Worm (Caenorhabditis elegans) whole organism, L1 larva: ENCODE results near the gene gst-33.

Experiments
- F16B12.6 ChIP-seq: fragments of 150-350 bp; optimal IDR thresholded peaks from 2 replicates; lab custom pipeline; 2014; ENCODE audit warnings: missing biosample characterization, missing genetic modification characterization
- alr-1 ChIP-seq: fragments of 200-800 bp; sonication (Bioruptor generic); optimal IDR thresholded peaks from 2 replicates; lab custom pipeline; 2018; ENCODE audit warnings: borderline replicate concordance, mild to moderate bottlenecking, missing genetic modification characterization, missing compliant biosample characterization
- aly-2 ChIP-seq: fragments of 150-350 bp; optimal IDR thresholded peaks from 2 replicates; lab custom pipeline; 2014; ENCODE audit warnings: missing biosample characterization, missing genetic modification characterization
- ceh-63 ChIP-seq: fragments of 200-800 bp; sonication (Bioruptor generic); optimal IDR thresholded peaks from 2 replicates; lab custom pipeline; 2018; ENCODE audit warnings: mild to moderate bottlenecking, missing genetic modification characterization, missing compliant biosample characterization
- ceh-88 ChIP-seq: fragments of 200-800 bp; sonication (Bioruptor generic); IDR thresholded peaks from 2 replicates; pipeline ENCODE4 v1.3.6; 2022; ENCODE audit warnings: missing genetic modification characterization, missing compliant biosample characterization
- ces-1 ChIP-seq: fragments of 150-350 bp; optimal IDR thresholded peaks from 2 replicates; lab custom pipeline; 2014; ENCODE audit warnings: missing biosample characterization, missing genetic modification reagents, missing genetic modification characterization
- dpl-1 ChIP-seq, 3 experiments: fragments of 150-350 bp in 2 of 3; sonication (generic microtip) in 1 of 3; optimal IDR thresholded peaks; 2 replicates each; lab custom pipeline; 2014 to 2017; ENCODE audit warnings: missing biosample characterization in 3 of 3, missing genetic modification characterization in 3 of 3, missing genetic modification reagents in 3 of 3
- efl-1 ChIP-seq, 4 experiments: fragments of 150-350 bp; optimal IDR thresholded peaks in 3 of 4; peaks in 1 of 4; 1 replicate in 1 of 4; 2 replicates in 3 of 4; lab custom pipeline; 2014; ENCODE audit warnings: missing biosample characterization in 2 of 4, missing genetic modification characterization in 2 of 4, missing genetic modification reagents in 2 of 4
- egl-13 ChIP-seq: sonication (generic microtip); optimal IDR thresholded peaks from 2 replicates; lab custom pipeline; 2016; ENCODE audit warnings: missing genotype, missing genetic modification reagents, missing genetic modification characterization, missing compliant biosample characterization
- egl-27 ChIP-seq, 2 experiments: fragments of 150-350 bp in 1 of 2; sonication (generic microtip); optimal IDR thresholded peaks; 3 replicates each; lab custom pipeline; 2017 to 2018; ENCODE audit warnings: missing biosample characterization in 2 of 2, missing genetic modification characterization in 2 of 2, missing genetic modification reagents in 2 of 2
- elt-2 ChIP-seq: sonication (generic microtip); optimal IDR thresholded peaks from 2 replicates; lab custom pipeline; 2016; ENCODE audit warnings: missing genetic modification characterization, mild to moderate bottlenecking, inconsistent platforms, missing compliant biosample characterization, missing genetic modification reagents
- ets-5 ChIP-seq: fragments of 200-800 bp; sonication (Bioruptor generic); IDR thresholded peaks from 2 replicates; pipeline ENCODE4 v1.3.6; 2022; ENCODE audit warnings: missing genetic modification characterization, missing compliant biosample characterization
- fkh-4 ChIP-seq: sonication (generic microtip); optimal IDR thresholded peaks from 2 replicates; lab custom pipeline; 2016; ENCODE audit warnings: missing compliant biosample characterization, missing genetic modification characterization, borderline replicate concordance
- fos-1 ChIP-seq: fragments of 150-350 bp; optimal IDR thresholded peaks from 2 replicates; lab custom pipeline; 2014; ENCODE audit warnings: missing biosample characterization, missing genetic modification characterization
- grh-1 ChIP-seq: fragments of 200-800 bp; sonication (Bioruptor generic); IDR thresholded peaks from 2 replicates; pipeline ENCODE4 v1.3.6; 2022; ENCODE audit warnings: missing genetic modification reagents, missing genetic modification characterization, missing compliant biosample characterization
- irx-1 ChIP-seq: sonication (generic microtip); optimal IDR thresholded peaks from 2 replicates; lab custom pipeline; 2016; ENCODE audit warnings: missing genetic modification characterization, missing compliant biosample characterization
- isw-1 ChIP-seq: fragments of 200-800 bp; sonication (Bioruptor generic); IDR thresholded peaks from 2 replicates; pipeline ENCODE4 v1.3.6; 2022; ENCODE audit warnings: missing genetic modification characterization, missing compliant biosample characterization
- lin-13 ChIP-seq: fragments of 150-350 bp; optimal IDR thresholded peaks from 2 replicates; lab custom pipeline; 2014; ENCODE audit warnings: missing biosample characterization, missing genetic modification reagents, missing genetic modification characterization
- lin-14 ChIP-seq: fragments of 200-800 bp; sonication (Bioruptor generic); optimal IDR thresholded peaks from 2 replicates; lab custom pipeline; 2018; ENCODE audit warnings: mild to moderate bottlenecking, missing genetic modification characterization, moderate library complexity, missing compliant biosample characterization
- lin-35 ChIP-seq, 2 experiments: fragments of 150-350 bp; optimal IDR thresholded peaks; 2 replicates each; lab custom pipeline; 2014; ENCODE audit warnings: missing biosample characterization in 2 of 2, missing genetic modification characterization in 2 of 2, missing genetic modification reagents in 2 of 2
- lin-39 ChIP-seq: fragments of 150-350 bp; optimal IDR thresholded peaks from 2 replicates; lab custom pipeline; 2014; ENCODE audit warnings: missing biosample characterization, missing genetic modification reagents, missing genetic modification characterization
- lir-3 ChIP-seq: sonication (generic microtip); optimal IDR thresholded peaks from 2 replicates; lab custom pipeline; 2016; ENCODE audit warnings: mild to moderate bottlenecking, missing genetic modification characterization, moderate library complexity, missing compliant biosample characterization; ENCODE audit not compliant: poor library complexity
- mep-1 ChIP-seq: fragments of 150-350 bp; optimal IDR thresholded peaks from 2 replicates; lab custom pipeline; 2014; ENCODE audit warnings: missing biosample characterization, missing genetic modification characterization
- nhr-11 ChIP-seq: fragments of 150-350 bp; optimal IDR thresholded peaks from 2 replicates; lab custom pipeline; 2014; ENCODE audit warnings: missing biosample characterization, missing genetic modification characterization
- nhr-20 ChIP-seq: sonication (generic microtip); optimal IDR thresholded peaks from 2 replicates; lab custom pipeline; 2016; ENCODE audit warnings: mild to moderate bottlenecking, missing genetic modification characterization, missing compliant biosample characterization
- nhr-237 ChIP-seq: fragments of 150-350 bp; optimal IDR thresholded peaks from 2 replicates; lab custom pipeline; 2014; ENCODE audit warnings: missing biosample characterization, missing genetic modification characterization
- nhr-71 ChIP-seq: sonication (generic microtip); optimal IDR thresholded peaks from 2 replicates; lab custom pipeline; 2016; ENCODE audit warnings: mild to moderate bottlenecking, missing genetic modification characterization, moderate library complexity, missing compliant biosample characterization
- nhr-76 ChIP-seq: sonication (generic microtip); optimal IDR thresholded peaks from 2 replicates; lab custom pipeline; 2017; ENCODE audit warnings: missing biosample characterization, missing genetic modification characterization
- nhr-85 ChIP-seq: sonication (generic microtip); peaks from one replicate; lab custom pipeline; 2016; ENCODE audit warnings: missing genetic modification characterization, inconsistent platforms, missing compliant biosample characterization
- nhr-90 ChIP-seq: sonication (generic microtip); optimal IDR thresholded peaks from 2 replicates; lab custom pipeline; 2016; ENCODE audit warnings: mild to moderate bottlenecking, missing genetic modification characterization, missing compliant biosample characterization; ENCODE audit not compliant: poor library complexity
- rnt-1 ChIP-seq: sonication (generic microtip); optimal IDR thresholded peaks from 2 replicates; lab custom pipeline; 2016; ENCODE audit warnings: mild to moderate bottlenecking, missing genetic modification characterization, moderate library complexity, missing compliant biosample characterization
- snu-23 ChIP-seq: sonication (generic microtip); optimal IDR thresholded peaks from 2 replicates; lab custom pipeline; 2016; ENCODE audit warnings: missing genetic modification characterization, missing compliant biosample characterization
- sox-4 ChIP-seq: sonication (generic microtip); optimal IDR thresholded peaks from 2 replicates; lab custom pipeline; 2016; ENCODE audit warnings: missing genetic modification characterization, missing compliant biosample characterization
- sptf-1 ChIP-seq: fragments of 150-350 bp; optimal IDR thresholded peaks from 2 replicates; lab custom pipeline; 2014; ENCODE audit warnings: missing biosample characterization, missing genetic modification characterization
- sup-37 ChIP-seq: fragments of 200-800 bp; sonication (Bioruptor generic); optimal IDR thresholded peaks from 2 replicates; lab custom pipeline; 2018; ENCODE audit warnings: mild to moderate bottlenecking, missing genetic modification characterization, missing compliant biosample characterization
- tbx-2 ChIP-seq: sonication (generic microtip); optimal IDR thresholded peaks from 2 replicates; lab custom pipeline; 2016; ENCODE audit warnings: missing genetic modification characterization, missing compliant biosample characterization
- tlp-1 ChIP-seq: fragments of 150-350 bp; optimal IDR thresholded peaks from 2 replicates; lab custom pipeline; 2014; ENCODE audit warnings: missing biosample characterization, missing genetic modification characterization
- unc-130 ChIP-seq: fragments of 150-350 bp; optimal IDR thresholded peaks from 2 replicates; lab custom pipeline; 2017; ENCODE audit warnings: missing biosample characterization, missing genetic modification characterization, inconsistent platforms
- unc-86 ChIP-seq: sonication (generic microtip); optimal IDR thresholded peaks from 2 replicates; lab custom pipeline; 2016; ENCODE audit warnings: missing genetic modification characterization, missing compliant biosample characterization
- vab-15 ChIP-seq: sonication (generic microtip); optimal IDR thresholded peaks from 2 replicates; lab custom pipeline; 2017; ENCODE audit warnings: missing genotype, mild to moderate bottlenecking, missing genetic modification characterization, missing compliant biosample characterization
- xbp-1 ChIP-seq: sonication (generic microtip); optimal IDR thresholded peaks from 2 replicates; lab custom pipeline; 2016; ENCODE audit warnings: missing genetic modification characterization, missing compliant biosample characterization
- zag-1 ChIP-seq: fragments of 150-350 bp; optimal IDR thresholded peaks from 2 replicates; lab custom pipeline; 2014; ENCODE audit warnings: missing biosample characterization, missing genetic modification characterization
- ztf-11 ChIP-seq, 2 experiments: sonication (generic microtip); optimal IDR thresholded peaks; 2 replicates each; lab custom pipeline; 2016 to 2017; ENCODE audit warnings: missing genetic modification characterization in 2 of 2, missing biosample characterization in 1 of 2, missing compliant biosample characterization in 1 of 2

The gst-33 gene

DNA sequence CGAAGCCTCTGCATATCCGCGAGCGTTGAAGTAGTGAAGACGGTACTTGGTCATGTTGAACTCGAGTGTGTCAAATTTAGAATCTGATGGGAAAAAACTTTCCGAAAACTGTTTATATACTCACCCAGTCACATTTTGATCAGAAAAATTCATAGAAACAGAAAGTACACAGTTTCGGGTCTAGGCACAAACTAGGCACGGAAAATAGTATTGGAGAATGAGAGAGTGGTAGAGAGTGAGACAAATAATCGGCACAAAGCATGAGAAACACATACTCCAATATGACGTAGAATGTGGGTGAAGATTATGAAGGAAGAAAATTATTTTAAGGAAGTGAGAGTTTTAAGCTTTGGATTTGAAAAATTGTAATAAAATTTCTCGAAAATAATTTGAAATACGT is at the start of gene gst-33 (continued):
- TF ChIP-seq ztf-11 (tag; optimal IDR thresholded peaks at IDR 0.05; lab: Kevin White, UChicago) (no peak), tlp-1 (tag; lab: Kevin White, UChicago) (no peak), fkh-4 (tag; lab: Kevin White, UChicago) (no peak), unc-130 (tag; lab: Kevin White, UChicago) (no peak), nhr-11 (no peak), rnt-1 (tag; lab: Kevin White, UChicago) (no peak), egl-27 (tag; optimal IDR thresholded peaks at IDR 0.05; lab: Kevin White, UChicago) (no peak), xbp-1 (tag; lab: Kevin White, UChicago) (no peak), mep-1 (tag; lab: Kevin White, UChicago) (no peak), ceh-88 (GFP tag; lab: Robert Waterston, UW) (no peak), nhr-76 (tag; lab: Kevin White, UChicago) (no peak), lir-3 (no peak), zag-1 (tag; lab: Kevin White, UChicago) (no peak), ceh-63 (GFP tag; lab: Kevin White, UChicago) (no peak), lin-13 (GFP tag; lab: Kevin White, UChicago) (no peak), F16B12.6 (tag; lab: Kevin White, UChicago) (no peak), sptf-1 (tag; lab: Kevin White, UChicago) (no peak), lin-14 (no peak), nhr-20 (tag; lab: Kevin White, UChicago) (peak; percentile 69), nhr-237 (tag; lab: Kevin White, UChicago) (no peak), dpl-1 (GFP tag; optimal IDR thresholded peaks at IDR 0.05; lab: Kevin White, UChicago) (peak in 1 of 3 experiments; percentile 9), grh-1 (GFP tag; lab: Robert Waterston, UW) (no peak), nhr-90 (tag; lab: Kevin White, UChicago) (peak; percentile 40), elt-2 (tag; lab: Kevin White, UChicago) (peak; percentile 69), irx-1 (no peak), ets-5 (GFP tag; lab: Robert Waterston, UW) (no peak), aly-2 (tag; lab: Kevin White, UChicago) (no peak), isw-1 (no peak), ces-1 (GFP tag; lab: Kevin White, UChicago) (no peak), unc-86 (tag; lab: Kevin White, UChicago) (no peak)

DNA sequence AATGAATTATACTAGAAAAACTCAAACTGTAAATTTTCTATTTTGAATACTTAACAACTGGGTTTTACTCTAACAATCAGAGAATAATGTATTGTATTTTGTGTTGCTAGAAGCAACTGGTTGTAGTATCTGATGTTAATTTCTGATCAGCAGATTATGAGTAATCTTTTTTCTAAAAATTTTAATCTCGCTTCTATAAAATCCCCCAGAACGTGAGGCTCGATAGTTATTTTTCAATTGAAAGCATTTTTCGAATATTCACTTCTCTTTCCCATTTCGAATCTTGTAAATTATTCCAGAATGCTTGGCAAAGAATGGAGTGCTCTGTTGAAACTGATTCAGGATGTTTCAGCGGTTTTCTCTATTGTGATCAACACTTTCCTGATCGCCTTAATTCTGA is 49.5 kb upstream of the gst-33 start, which contains the start of gene str-227:
Gene str-227, plus strand, starts transcription at position 301 of the 400 bp plus-strand sequence.
- TF ChIP-seq nhr-71 (tag; lab: Kevin White, UChicago) (no peak), snu-23 (no peak), tbx-2 (tag; lab: Kevin White, UChicago) (no peak), sox-4 (tag; lab: Kevin White, UChicago) (no peak), nhr-85 (tag; lab: Kevin White, UChicago) (no peak), egl-13 (tag; lab: Kevin White, UChicago) (no peak), sup-37 (GFP tag; lab: Kevin White, UChicago) (no peak), lin-39 (no peak), zag-1 (tag; lab: Kevin White, UChicago) (no peak), rnt-1 (tag; lab: Kevin White, UChicago) (no peak), F16B12.6 (tag; lab: Kevin White, UChicago) (no peak), efl-1 (optimal IDR thresholded peaks at IDR 0.05; lab: Kevin White, UChicago) (no peak), efl-1 (GFP tag; optimal IDR thresholded peaks at IDR 0.05 in 1 of 2; lab: Kevin White, UChicago) (no peak), alr-1 (no peak), vab-15 (tag; lab: Kevin White, UChicago) (no peak), lin-35 (GFP tag; optimal IDR thresholded peaks at IDR 0.05; lab: Kevin White, UChicago) (no peak), nhr-20 (tag; lab: Kevin White, UChicago) (no peak), elt-2 (tag; lab: Kevin White, UChicago) (no peak), fos-1 (no peak)
